Worm (Caenorhabditis elegans): Measurements from ENCODE around the gene ippk-1.

ce11 chrII:12071243-12071642, 28.5 kb downstream of the ippk-1 start:
- TF ChIP-seq elt-3 (tag; optimal IDR thresholded peaks at IDR 0.05), result no peak
- TF ChIP-seq ZK546.5 (tag; optimal IDR thresholded peaks at IDR 0.05), result no peak
- TF ChIP-seq lin-13 (GFP tag; optimal IDR thresholded peaks at IDR 0.05), result no peak
- TF ChIP-seq zag-1 (tag; optimal IDR thresholded peaks at IDR 0.05), result no peak
- no peak for TF ChIP-seq sma-3 (GFP tag; optimal IDR thresholded peaks at IDR 0.05)
- TF ChIP-seq snpc-4 (tag; optimal IDR thresholded peaks at IDR 0.05), result no peak
- no peak for TF ChIP-seq unc-62 (GFP tag; optimal IDR thresholded peaks at IDR 0.05)
- TF ChIP-seq gmeb-1 (tag; optimal IDR thresholded peaks at IDR 0.05), result no peak
- no peak for TF ChIP-seq nhr-25 (tag; optimal IDR thresholded peaks at IDR 0.05)
- no peak for TF ChIP-seq mab-5 (tag; optimal IDR thresholded peaks at IDR 0.05)
- TF ChIP-seq skn-1 (tag; optimal IDR thresholded peaks at IDR 0.05), result no peak
- TF ChIP-seq nhr-237 (tag; optimal IDR thresholded peaks at IDR 0.05), result no peak
- no peak for TF ChIP-seq nhr-12 (tag; optimal IDR thresholded peaks at IDR 0.05)
- no peak for TF ChIP-seq egl-27 (tag; optimal IDR thresholded peaks at IDR 0.05)

Data from whole organism, L2 larva.